Fruit fly (Drosophila melanogaster) whole organism, embryonic: ENCODE data around the gene CG33490.

Experiments used
- Abd-B ChIP-seq: fragments of 200-800 bp; sonication (Bioruptor generic); optimal IDR thresholded peaks from 2 replicates; lab custom pipeline; 2018; ENCODE audit warnings: missing biosample characterization, mild to moderate bottlenecking, missing genetic modification characterization, moderate library complexity
- Adf1 ChIP-seq: fragments of 200-800 bp; sonication (Bioruptor generic); IDR thresholded peaks from 2 replicates; pipeline ENCODE4 v1.3.6; 2022; ENCODE audit warnings: missing biosample characterization, missing genetic modification characterization
- Atf3 ChIP-seq: fragments of 200-800 bp; sonication (Bioruptor generic); optimal IDR thresholded peaks from 3 replicates; lab custom pipeline; 2016; ENCODE audit warnings: missing biosample characterization, missing genetic modification characterization
- BEAF-32 ChIP-seq: fragments of 200-800 bp; sonication (Bioruptor generic); optimal IDR thresholded peaks from 3 replicates; lab custom pipeline; 2017; ENCODE audit warnings: missing biosample characterization, missing genetic modification characterization, mild to moderate bottlenecking, moderate library complexity, missing genetic modification reagents
- CG12236 ChIP-seq: fragments of 200-800 bp; sonication (Bioruptor generic); optimal IDR thresholded peaks from 2 replicates; lab custom pipeline; 2016; ENCODE audit warnings: missing biosample characterization, missing genetic modification characterization
- CG12942 ChIP-seq: fragments of 200-800 bp; sonication (Bioruptor generic); optimal IDR thresholded peaks from 3 replicates; lab custom pipeline; 2016; ENCODE audit warnings: missing biosample characterization, missing genetic modification characterization
- CG14050 ChIP-seq: fragments of 200-800 bp; sonication (Bioruptor generic); IDR thresholded peaks from 3 replicates; pipeline ENCODE4 v1.3.6; 2022; ENCODE audit warnings: missing biosample characterization, missing genetic modification characterization
- CG14441 ChIP-seq: fragments of 200-800 bp; sonication (Bioruptor generic); IDR thresholded peaks from 2 replicates; pipeline ENCODE4 v1.3.6; 2022; ENCODE audit warnings: missing biosample characterization, missing genetic modification characterization
- CG1529 ChIP-seq: fragments of 200-800 bp; sonication (Bioruptor generic); optimal IDR thresholded peaks from 3 replicates; lab custom pipeline; 2018; ENCODE audit warnings: missing biosample characterization, missing genetic modification characterization
- CG16813 ChIP-seq: fragments of 200-800 bp; sonication (Bioruptor generic); IDR thresholded peaks from 3 replicates; pipeline ENCODE4 v1.3.6; 2022; ENCODE audit warnings: missing biosample characterization, missing genetic modification characterization; ENCODE audit not compliant: partially characterized antibody
- CG16815 ChIP-seq: fragments of 200-800 bp; sonication (Bioruptor generic); optimal IDR thresholded peaks from 3 replicates; lab custom pipeline; 2017; ENCODE audit warnings: missing biosample characterization, mild to moderate bottlenecking, missing genetic modification characterization
- CG30020 ChIP-seq: fragments of 200-800 bp; optimal IDR thresholded peaks from 2 replicates; lab custom pipeline; 2019; ENCODE audit warnings: missing biosample characterization, mild to moderate bottlenecking, missing genetic modification characterization, moderate library complexity
- CG31224 ChIP-seq: fragments of 200-800 bp; sonication (Bioruptor generic); IDR thresholded peaks from 2 replicates; pipeline ENCODE4 v1.3.6; 2022; ENCODE audit warnings: missing biosample characterization, missing genetic modification characterization
- CG31365 ChIP-seq: fragments of 200-800 bp; sonication (Bioruptor generic); optimal IDR thresholded peaks from 2 replicates; lab custom pipeline; 2018; ENCODE audit warnings: missing biosample characterization, mild to moderate bottlenecking, missing genetic modification characterization
- CG3163 ChIP-seq: fragments of 200-800 bp; sonication (Bioruptor generic); optimal IDR thresholded peaks from 3 replicates; lab custom pipeline; 2016; ENCODE audit warnings: missing biosample characterization, missing genetic modification characterization
- CG3407 ChIP-seq: fragments of 200-800 bp; sonication (Bioruptor generic); optimal IDR thresholded peaks from 2 replicates; lab custom pipeline; 2018; ENCODE audit warnings: missing biosample characterization, mild to moderate bottlenecking, missing genetic modification characterization
- CG34224 ChIP-seq: fragments of 200-800 bp; sonication (Bioruptor generic); IDR thresholded peaks from 3 replicates; pipeline ENCODE4 v1.3.6; 2022; ENCODE audit warnings: missing biosample characterization, missing genetic modification characterization; ENCODE audit not compliant: partially characterized antibody
- CG4360 ChIP-seq: fragments of 200-800 bp; sonication (Bioruptor generic); IDR thresholded peaks from 2 replicates; pipeline ENCODE4 v1.3.6; 2022; ENCODE audit warnings: missing biosample characterization, missing genetic modification characterization
- CG4424 ChIP-seq: fragments of 200-800 bp; sonication (Bioruptor generic); optimal IDR thresholded peaks from 3 replicates; lab custom pipeline; 2016; ENCODE audit warnings: missing biosample characterization, missing genetic modification characterization
- CG7357 ChIP-seq: fragments of 200-800 bp; sonication (Bioruptor generic); IDR thresholded peaks from 3 replicates; pipeline ENCODE4 v1.3.6; 2022; ENCODE audit warnings: missing biosample characterization, missing genetic modification characterization
- CG8944 ChIP-seq: fragments of 200-800 bp; sonication (Bioruptor generic); optimal IDR thresholded peaks from 3 replicates; lab custom pipeline; 2016; ENCODE audit warnings: missing biosample characterization, missing genetic modification characterization
- CG9437 ChIP-seq: fragments of 200-800 bp; sonication (Bioruptor generic); optimal IDR thresholded peaks from 2 replicates; lab custom pipeline; 2018; ENCODE audit warnings: missing biosample characterization, mild to moderate bottlenecking, missing genetic modification characterization
- Chrac-16 ChIP-seq: fragments of 200-800 bp; sonication (Bioruptor generic); optimal IDR thresholded peaks from 3 replicates; lab custom pipeline; 2016; ENCODE audit warnings: missing biosample characterization, missing genetic modification characterization
- Eip74EF ChIP-seq, 2 experiments: fragments of 200-800 bp in 1 of 2; fragments of >200 bp in 1 of 2; sonication (Bioruptor generic) in 1 of 2; optimal IDR thresholded peaks; 2 replicates each; lab custom pipeline; 2017 to 2019; ENCODE audit warnings: missing biosample characterization in 2 of 2, missing genetic modification characterization in 2 of 2, mild to moderate bottlenecking in 1 of 2, moderate library complexity in 1 of 2
- HLH3B ChIP-seq: fragments of 200-800 bp; sonication (Bioruptor generic); IDR thresholded peaks from 2 replicates; pipeline ENCODE4 v1.3.6; 2022; ENCODE audit warnings: missing biosample characterization, missing genetic modification characterization
- MBD-R2 ChIP-seq: fragments of 200-800 bp; sonication (Bioruptor generic); IDR thresholded peaks from 2 replicates; pipeline ENCODE4 v1.3.6; 2022; ENCODE audit warnings: missing biosample characterization, missing genetic modification characterization
- Myb ChIP-seq: fragments of 200-800 bp; sonication (Bioruptor generic); optimal IDR thresholded peaks from 2 replicates; lab custom pipeline; 2016; ENCODE audit warnings: missing biosample characterization, missing genetic modification characterization
- NK7.1 ChIP-seq: fragments of 200-800 bp; sonication (Bioruptor generic); optimal IDR thresholded peaks from 3 replicates; lab custom pipeline; 2016; ENCODE audit warnings: missing biosample characterization, missing genetic modification characterization
- Neu2 ChIP-seq: fragments of 200-800 bp; sonication (Bioruptor generic); optimal IDR thresholded peaks from 3 replicates; lab custom pipeline; 2016; ENCODE audit warnings: missing biosample characterization, missing genetic modification characterization, borderline replicate concordance
- Stat92E ChIP-seq, 3 experiments: fragments of >200 bp in 2 of 3; fragments of 200-800 bp in 1 of 3; sonication (Bioruptor generic) in 1 of 3; optimal IDR thresholded peaks; 2 replicates each; lab custom pipeline; 2017 to 2019; ENCODE audit warnings: missing biosample characterization in 3 of 3, missing genetic modification characterization in 3 of 3, mild to moderate bottlenecking in 1 of 3, moderate library complexity in 1 of 3
- ase ChIP-seq: fragments of 200-800 bp; sonication (Bioruptor generic); IDR thresholded peaks from 3 replicates; pipeline ENCODE4 v1.3.6; 2022; ENCODE audit warnings: missing biosample characterization, missing genetic modification characterization
- ash1 ChIP-seq: fragments of 200-800 bp; sonication (Bioruptor generic); optimal IDR thresholded peaks from 2 replicates; lab custom pipeline; 2018; ENCODE audit warnings: missing biosample characterization, mild to moderate bottlenecking, missing genetic modification characterization
- caup ChIP-seq: fragments of 200-800 bp; sonication (Bioruptor generic); optimal IDR thresholded peaks from 3 replicates; lab custom pipeline; 2017; ENCODE audit warnings: missing biosample characterization, mild to moderate bottlenecking, missing genetic modification characterization, moderate library complexity; ENCODE audit not compliant: severe bottlenecking
- dm ChIP-seq: fragments of 200-800 bp; sonication (Bioruptor generic); optimal IDR thresholded peaks from 3 replicates; lab custom pipeline; 2016; ENCODE audit warnings: missing biosample characterization, missing genetic modification characterization
- dmrt11E ChIP-seq: fragments of 200-800 bp; sonication (Bioruptor generic); optimal IDR thresholded peaks from 3 replicates; lab custom pipeline; 2018; ENCODE audit warnings: missing biosample characterization, mild to moderate bottlenecking, missing genetic modification characterization, moderate library complexity
- esg ChIP-seq: fragments of 200-800 bp; sonication (Bioruptor generic); conservative IDR thresholded peaks from 2 replicates; pipeline ENCODE4 v1.3.6; 2022; ENCODE audit warnings: missing biosample characterization, missing genetic modification characterization
- gcm2 ChIP-seq: fragments of 200-800 bp; sonication (Bioruptor generic); optimal IDR thresholded peaks from 2 replicates; lab custom pipeline; 2016; ENCODE audit warnings: missing biosample characterization, missing genetic modification characterization
- gsb-n ChIP-seq: fragments of 200-800 bp; sonication (Bioruptor generic); optimal IDR thresholded peaks from 3 replicates; lab custom pipeline; 2018; ENCODE audit warnings: missing biosample characterization, mild to moderate bottlenecking, missing genetic modification characterization
- klu ChIP-seq: fragments of 200-800 bp; sonication (Bioruptor generic); IDR thresholded peaks from 2 replicates; pipeline ENCODE4 v1.3.6; 2022; ENCODE audit warnings: missing biosample characterization, missing genetic modification characterization
- lbe ChIP-seq: fragments of 200-800 bp; sonication (Bioruptor generic); optimal IDR thresholded peaks from 2 replicates; lab custom pipeline; 2016; ENCODE audit warnings: missing biosample characterization, mild to moderate bottlenecking, missing genetic modification characterization
- odd ChIP-seq: fragments of 200-800 bp; sonication (Bioruptor generic); optimal IDR thresholded peaks from 2 replicates; lab custom pipeline; 2017; ENCODE audit warnings: missing biosample characterization, mild to moderate bottlenecking, missing genetic modification characterization
- pita ChIP-seq: fragments of 200-800 bp; sonication (Bioruptor generic); optimal IDR thresholded peaks from 2 replicates; lab custom pipeline; 2017; ENCODE audit warnings: missing biosample characterization, mild to moderate bottlenecking, missing genetic modification characterization
- schlank ChIP-seq: fragments of 200-800 bp; sonication (Bioruptor generic); optimal IDR thresholded peaks from 2 replicates; lab custom pipeline; 2018; ENCODE audit warnings: missing biosample characterization, mild to moderate bottlenecking, missing genetic modification characterization
- sr ChIP-seq: fragments of 200-800 bp; sonication (Bioruptor generic); IDR thresholded peaks from 3 replicates; pipeline ENCODE4 v1.3.6; 2022; ENCODE audit warnings: missing biosample characterization, missing genetic modification characterization
- trem ChIP-seq: fragments of 200-800 bp; optimal IDR thresholded peaks from 3 replicates; lab custom pipeline; 2019; ENCODE audit warnings: missing biosample characterization, mild to moderate bottlenecking, missing genetic modification characterization, moderate library complexity
- tx ChIP-seq: fragments of 200-800 bp; sonication (Bioruptor generic); optimal IDR thresholded peaks from 2 replicates; lab custom pipeline; 2016; ENCODE audit warnings: missing biosample characterization, missing genetic modification characterization
- unc-4 ChIP-seq: fragments of 200-800 bp; sonication (Bioruptor generic); IDR thresholded peaks from 2 replicates; pipeline ENCODE4 v1.3.6; 2022; ENCODE audit warnings: missing biosample characterization, missing genetic modification characterization; ENCODE audit not compliant: partially characterized antibody
- usp ChIP-seq: fragments of >200 bp; optimal IDR thresholded peaks from 2 replicates; lab custom pipeline; 2017; ENCODE audit warnings: missing biosample characterization, missing genetic modification characterization
- wek ChIP-seq: fragments of 200-800 bp; sonication (Bioruptor generic); optimal IDR thresholded peaks from 3 replicates; lab custom pipeline; 2018; ENCODE audit warnings: missing biosample characterization, mild to moderate bottlenecking, missing genetic modification characterization, moderate library complexity

The CG33490 gene

DNA sequence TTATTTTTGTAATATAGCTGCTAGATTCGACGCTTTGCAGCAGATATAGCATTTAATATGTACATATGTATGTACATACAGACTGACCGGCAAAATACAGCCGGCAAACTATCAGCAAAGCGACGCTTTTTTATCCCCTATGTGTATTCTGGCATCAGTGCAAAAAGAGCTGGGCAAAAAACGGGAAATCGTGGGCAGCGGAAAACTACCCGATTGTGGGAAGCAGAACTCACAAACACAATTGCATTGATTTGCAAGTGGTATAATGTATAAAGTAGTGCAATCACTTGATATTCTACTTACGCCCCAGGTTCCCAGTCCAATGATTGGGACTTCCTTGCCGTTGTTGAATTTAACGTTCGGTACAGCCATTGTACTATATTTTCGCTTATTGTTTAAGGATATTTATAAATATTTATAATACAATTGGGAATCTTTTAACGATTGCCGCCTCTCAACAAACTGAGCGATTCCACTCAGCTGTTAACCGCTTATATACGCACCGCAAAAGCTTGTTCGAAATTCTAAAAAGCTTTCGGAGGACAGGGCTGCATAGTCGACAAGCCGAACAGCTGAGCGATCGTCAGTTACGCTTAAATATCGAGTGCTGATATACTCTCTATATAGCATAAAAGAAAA, 48.9 kb upstream of the CG33490 start (continued):
- TF ChIP-seq gsb-n (tag; lab: Kevin White, UChicago) (no peak), CG14441 (0 out of 2 replicates have a peak, but pooled peaks have one; percentile 5), CG4424 (GFP tag; lab: Kevin White, UChicago) (no peak), CG16815 (GFP tag; lab: Kevin White, UChicago) (no peak), lbe (GFP tag; lab: Kevin White, UChicago) (peak; percentile 60), NK7.1 (GFP tag; lab: Kevin White, UChicago) (no peak), wek (GFP tag; lab: Kevin White, UChicago) (no peak), caup (GFP tag; lab: Kevin White, UChicago) (no peak), CG31224 (no peak), Stat92E (GFP tag; optimal IDR thresholded peaks at IDR 0.05; lab: Kevin White, UChicago) (no peak), tx (GFP tag; lab: Kevin White, UChicago) (no peak), ase (GFP tag; lab: Robert Waterston, UW) (no peak), schlank (no peak), Abd-B (GFP tag; lab: Kevin White, UChicago) (no peak), CG8944 (GFP tag; lab: Kevin White, UChicago) (no peak), CG12942 (GFP tag; lab: Kevin White, UChicago) (no peak), gcm2 (no peak), CG3163 (GFP tag; lab: Kevin White, UChicago) (no peak), esg (no peak), CG30020 (tag; lab: Kevin White, UChicago) (no peak), unc-4 (GFP tag; lab: Robert Waterston, UW) (peak; percentile 21; the same call in 1 of the 2 replicates), CG3407 (GFP tag; lab: Kevin White, UChicago) (no peak), Myb (GFP tag; lab: Kevin White, UChicago) (peak; percentile 61), CG12236 (GFP tag; lab: Kevin White, UChicago) (no peak), MBD-R2 (GFP tag; lab: Robert Waterston, UW) (peak; percentile 17; the same call in 1 of the 2 replicates), sr (no peak), Adf1 (GFP tag; lab: Robert Waterston, UW) (no peak), klu (GFP tag; lab: Robert Waterston, UW) (no peak), Atf3 (GFP tag; lab: Kevin White, UChicago) (no peak), BEAF-32 (GFP tag; lab: Kevin White, UChicago) (peak; percentile 17), HLH3B (GFP tag; lab: Robert Waterston, UW) (no peak), Chrac-16 (GFP tag; lab: Kevin White, UChicago) (no peak), dm (GFP tag; lab: Kevin White, UChicago) (no peak), odd (GFP tag; lab: Kevin White, UChicago) (no peak), CG14050 (GFP tag; lab: Robert Waterston, UW) (no peak), CG7357 (GFP tag; lab: Robert Waterston, UW) (no peak), dmrt11E (tag; lab: Kevin White, UChicago) (no peak), CG31365 (tag; lab: Kevin White, UChicago) (no peak), CG16813 (no peak), ash1 (GFP tag; lab: Kevin White, UChicago) (no peak), CG1529 (GFP tag; lab: Kevin White, UChicago) (no peak), CG34224 (GFP tag; lab: Robert Waterston, UW) (peak; percentile 25; the same call in 1 of the 3 replicates), Neu2 (no peak), usp (GFP tag; lab: Kevin White, UChicago) (no peak), Eip74EF (GFP tag; optimal IDR thresholded peaks at IDR 0.05; lab: Kevin White, UChicago) (no peak), CG9437 (GFP tag; lab: Kevin White, UChicago) (no peak), CG4360 (no peak), trem (tag; lab: Kevin White, UChicago) (no peak), pita (GFP tag; lab: Kevin White, UChicago) (no peak)
